Fruit fly (Drosophila melanogaster) whole organism, embryonic: Measurements from ENCODE around the gene NANS.
A peak's percentile ranks its signal among the peaks of the same experiment; 100 is the strongest.

Experiments
- Awh ChIP-seq: fragments of 200-800 bp; sonication (Bioruptor generic); IDR thresholded peaks from 2 replicates; pipeline ENCODE4, ENCODE4 v1.3.6; 2022; ENCODE audit warnings: missing biosample characterization, missing genetic modification characterization
- B-H1 ChIP-seq: fragments of 200-800 bp; sonication (Bioruptor generic); IDR thresholded peaks from 3 replicates; pipeline ENCODE4 v1.3.6; 2022; ENCODE audit warnings: missing biosample characterization, missing genetic modification characterization
- B-H2 ChIP-seq: fragments of 200-800 bp; sonication (Bioruptor generic); optimal IDR thresholded peaks from 2 replicates; lab custom pipeline; 2018; ENCODE audit warnings: missing biosample characterization, mild to moderate bottlenecking, missing genetic modification characterization
- Bgb ChIP-seq: fragments of 200-800 bp; sonication (Bioruptor generic); IDR thresholded peaks from 2 replicates; pipeline ENCODE4 v1.3.6; 2022; ENCODE audit warnings: missing biosample characterization, missing genetic modification characterization; ENCODE audit not compliant: partially characterized antibody
- BtbVII ChIP-seq: fragments of 200-800 bp; sonication (Bioruptor generic); optimal IDR thresholded peaks from 3 replicates; lab custom pipeline; 2017; ENCODE audit warnings: missing biosample characterization, mild to moderate bottlenecking, missing genetic modification characterization
- CG10979 ChIP-seq: fragments of 200-800 bp; sonication (Bioruptor generic); optimal IDR thresholded peaks from 2 replicates; lab custom pipeline; 2018; ENCODE audit warnings: missing biosample characterization, mild to moderate bottlenecking, missing genetic modification characterization, moderate library complexity
- CG12769 ChIP-seq: fragments of 200-800 bp; sonication (Bioruptor generic); optimal IDR thresholded peaks from 2 replicates; lab custom pipeline; 2019; ENCODE audit warnings: missing biosample characterization, mild to moderate bottlenecking, missing genetic modification characterization, moderate library complexity
- CG12942 ChIP-seq: fragments of 200-800 bp; sonication (Bioruptor generic); optimal IDR thresholded peaks from 3 replicates; lab custom pipeline; 2016; ENCODE audit warnings: missing biosample characterization, missing genetic modification characterization
- CG13624 ChIP-seq: fragments of 200-800 bp; sonication (Bioruptor generic); optimal IDR thresholded peaks from 2 replicates; lab custom pipeline; 2016; ENCODE audit warnings: missing biosample characterization, missing genetic modification characterization
- CG14860 ChIP-seq: fragments of 200-800 bp; sonication (Bioruptor generic); IDR thresholded peaks from 3 replicates; pipeline ENCODE4 v1.3.6; 2022; ENCODE audit warnings: missing biosample characterization, missing genetic modification characterization; ENCODE audit not compliant: partially characterized antibody
- CG14965 ChIP-seq: fragments of 200-800 bp; sonication (Bioruptor generic); optimal IDR thresholded peaks from 2 replicates; lab custom pipeline; 2016; ENCODE audit warnings: missing biosample characterization, missing genetic modification characterization, borderline replicate concordance
- CG15073 ChIP-seq: fragments of 200-800 bp; sonication (Bioruptor generic); optimal IDR thresholded peaks from 2 replicates; lab custom pipeline; 2016; ENCODE audit warnings: missing biosample characterization, missing genetic modification characterization
- CG1603 ChIP-seq: fragments of 200-800 bp; sonication (Bioruptor generic); optimal IDR thresholded peaks from 2 replicates; lab custom pipeline; 2019; ENCODE audit warnings: missing biosample characterization, mild to moderate bottlenecking, missing genetic modification characterization, moderate library complexity
- CG17186 ChIP-seq: fragments of 200-800 bp; sonication (Bioruptor generic); optimal IDR thresholded peaks from 3 replicates; lab custom pipeline; 2017; ENCODE audit warnings: missing biosample characterization, missing genetic modification reagents, missing genetic modification characterization
- CG17912 ChIP-seq: fragments of 200-800 bp; sonication (Bioruptor generic); optimal IDR thresholded peaks from 2 replicates; lab custom pipeline; 2018; ENCODE audit warnings: missing biosample characterization, mild to moderate bottlenecking, missing genetic modification characterization
- CG2129 ChIP-seq: fragments of 200-800 bp; sonication (Bioruptor generic); IDR thresholded peaks from 2 replicates; pipeline ENCODE4 v1.3.6; 2022; ENCODE audit warnings: missing biosample characterization, missing genetic modification characterization; ENCODE audit not compliant: partially characterized antibody
- CG4424 ChIP-seq: fragments of 200-800 bp; sonication (Bioruptor generic); optimal IDR thresholded peaks from 3 replicates; lab custom pipeline; 2016; ENCODE audit warnings: missing biosample characterization, missing genetic modification characterization
- CG4617 ChIP-seq: fragments of 200-800 bp; sonication (Bioruptor generic); optimal IDR thresholded peaks from 3 replicates; lab custom pipeline; 2016; ENCODE audit warnings: missing biosample characterization, missing genetic modification characterization, borderline replicate concordance
- CG4707 ChIP-seq: fragments of 200-800 bp; sonication (Bioruptor generic); optimal IDR thresholded peaks from 2 replicates; lab custom pipeline; 2018; ENCODE audit warnings: missing biosample characterization, mild to moderate bottlenecking, missing genetic modification characterization, moderate library complexity
- CG6765 ChIP-seq: fragments of 200-800 bp; sonication (Bioruptor generic); optimal IDR thresholded peaks from 3 replicates; lab custom pipeline; 2017; ENCODE audit warnings: missing biosample characterization, mild to moderate bottlenecking, missing genetic modification characterization
- CG6854 ChIP-seq: fragments of 200-800 bp; sonication (Bioruptor generic); optimal IDR thresholded peaks from 3 replicates; lab custom pipeline; 2017; ENCODE audit warnings: missing biosample characterization, mild to moderate bottlenecking, missing genetic modification characterization
- CG8924 ChIP-seq: fragments of 200-800 bp; optimal IDR thresholded peaks from 3 replicates; lab custom pipeline; 2019; ENCODE audit warnings: missing biosample characterization, mild to moderate bottlenecking, missing genetic modification characterization, moderate library complexity
- Dip3 ChIP-seq: fragments of 200-800 bp; sonication (Bioruptor generic); optimal IDR thresholded peaks from 3 replicates; lab custom pipeline; 2016; ENCODE audit warnings: missing biosample characterization, missing genetic modification characterization
- Doc3 ChIP-seq: fragments of 200-800 bp; sonication (Bioruptor generic); IDR thresholded peaks from 3 replicates; pipeline ENCODE4 v1.3.6; 2022; ENCODE audit warnings: missing biosample characterization, missing genetic modification characterization; ENCODE audit not compliant: partially characterized antibody
- Elba2 ChIP-seq: fragments of 200-800 bp; sonication (Bioruptor generic); optimal IDR thresholded peaks from 3 replicates; lab custom pipeline; 2016; ENCODE audit warnings: missing biosample characterization, missing genetic modification characterization
- Hmr ChIP-seq: fragments of 200-800 bp; sonication (Bioruptor generic); optimal IDR thresholded peaks from 3 replicates; lab custom pipeline; 2017; ENCODE audit warnings: mild to moderate bottlenecking, missing biosample characterization, missing genetic modification reagents, missing genetic modification characterization
- Lim3 ChIP-seq: fragments of 200-800 bp; sonication (Bioruptor generic); IDR thresholded peaks from 2 replicates; pipeline ENCODE4 v1.3.6; 2022; ENCODE audit warnings: missing biosample characterization, missing genetic modification characterization
- MTF-1 ChIP-seq: fragments of 200-800 bp; sonication (Bioruptor generic); optimal IDR thresholded peaks from 2 replicates; lab custom pipeline; 2018; ENCODE audit warnings: missing biosample characterization, mild to moderate bottlenecking, missing genetic modification characterization, borderline replicate concordance
- Ptx1 ChIP-seq: fragments of 200-800 bp; sonication (Bioruptor generic); IDR thresholded peaks from 2 replicates; pipeline ENCODE4 v1.3.6; 2022; ENCODE audit warnings: missing biosample characterization, missing genetic modification characterization
- abd-A ChIP-seq: fragments of 200-800 bp; sonication (Bioruptor generic); optimal IDR thresholded peaks from 3 replicates; lab custom pipeline; 2019; ENCODE audit warnings: missing biosample characterization, mild to moderate bottlenecking, missing genetic modification characterization, moderate library complexity
- ac ChIP-seq: fragments of 200-800 bp; sonication (Bioruptor generic); optimal IDR thresholded peaks from 3 replicates; lab custom pipeline; 2017; ENCODE audit warnings: missing biosample characterization, mild to moderate bottlenecking, missing genetic modification characterization
- ara ChIP-seq: fragments of 200-800 bp; sonication (Bioruptor generic); IDR thresholded peaks from 2 replicates; pipeline ENCODE4 v1.3.6; 2022; ENCODE audit warnings: missing biosample characterization, missing genetic modification characterization
- bowl ChIP-seq: fragments of 200-800 bp; sonication (Bioruptor generic); IDR thresholded peaks from 2 replicates; pipeline ENCODE4 v1.3.6; 2022; ENCODE audit warnings: missing biosample characterization, missing genetic modification characterization
- cg ChIP-seq: fragments of 200-800 bp; sonication (Bioruptor generic); optimal IDR thresholded peaks from 3 replicates; lab custom pipeline; 2019; ENCODE audit warnings: missing biosample characterization, mild to moderate bottlenecking, missing genetic modification characterization, moderate library complexity
- crc ChIP-seq: fragments of 200-800 bp; sonication (Bioruptor generic); optimal IDR thresholded peaks from 2 replicates; lab custom pipeline; 2016; ENCODE audit warnings: missing biosample characterization, missing genetic modification characterization
- cwo ChIP-seq: fragments of 200-800 bp; sonication (Bioruptor generic); optimal IDR thresholded peaks from 3 replicates; lab custom pipeline; 2017; ENCODE audit warnings: missing biosample characterization, missing genetic modification characterization, mild to moderate bottlenecking, moderate library complexity, missing genetic modification reagents
- fru ChIP-seq: fragments of >200 bp; optimal IDR thresholded peaks from 2 replicates; lab custom pipeline; 2017
- inv ChIP-seq: fragments of 200-800 bp; sonication (Bioruptor generic); IDR thresholded peaks from 2 replicates; pipeline ENCODE4 v1.3.6; 2022; ENCODE audit warnings: missing biosample characterization, missing genetic modification characterization; ENCODE audit not compliant: partially characterized antibody
- kah ChIP-seq: fragments of 200-800 bp; sonication (Bioruptor generic); optimal IDR thresholded peaks from 2 replicates; lab custom pipeline; 2018; ENCODE audit warnings: missing biosample characterization, mild to moderate bottlenecking, missing genetic modification characterization
- klu ChIP-seq: fragments of 200-800 bp; sonication (Bioruptor generic); IDR thresholded peaks from 2 replicates; pipeline ENCODE4 v1.3.6; 2022; ENCODE audit warnings: missing biosample characterization, missing genetic modification characterization
- onecut ChIP-seq: fragments of 200-800 bp; sonication (Bioruptor generic); IDR thresholded peaks from 2 replicates; pipeline ENCODE4 v1.3.6; 2022; ENCODE audit warnings: missing biosample characterization, missing genetic modification characterization
- pita ChIP-seq: fragments of 200-800 bp; sonication (Bioruptor generic); optimal IDR thresholded peaks from 2 replicates; lab custom pipeline; 2017; ENCODE audit warnings: missing biosample characterization, mild to moderate bottlenecking, missing genetic modification characterization
- pros ChIP-seq: fragments of 200-800 bp; sonication (Bioruptor generic); optimal IDR thresholded peaks from 3 replicates; lab custom pipeline; 2019; ENCODE audit warnings: missing biosample characterization, mild to moderate bottlenecking, missing genetic modification characterization, moderate library complexity
- sim ChIP-seq: fragments of 200-800 bp; sonication (Bioruptor generic); IDR thresholded peaks from 2 replicates; pipeline ENCODE4 v1.3.6; 2022; ENCODE audit warnings: missing biosample characterization, missing genetic modification characterization
- sisA ChIP-seq: fragments of 200-800 bp; sonication (Bioruptor generic); IDR thresholded peaks from 2 replicates; pipeline ENCODE4 v1.3.6; 2022; ENCODE audit warnings: missing biosample characterization, missing genetic modification characterization
- slbo ChIP-seq: fragments of 200-800 bp; sonication (Bioruptor generic); IDR thresholded peaks from 2 replicates; pipeline ENCODE4 v1.3.6; 2022; ENCODE audit warnings: missing biosample characterization, missing genetic modification characterization
- ttk ChIP-seq: fragments of 200-800 bp; sonication (Bioruptor generic); IDR thresholded peaks from 2 replicates; pipeline ENCODE4 v2.1.2; 2022; ENCODE audit warnings: missing biosample characterization, missing genetic modification characterization
- zfh2 ChIP-seq: fragments of 200-800 bp; sonication (Bioruptor generic); optimal IDR thresholded peaks from 2 replicates; lab custom pipeline; 2016; ENCODE audit warnings: missing biosample characterization, missing genetic modification characterization

The NANS gene

DNA sequence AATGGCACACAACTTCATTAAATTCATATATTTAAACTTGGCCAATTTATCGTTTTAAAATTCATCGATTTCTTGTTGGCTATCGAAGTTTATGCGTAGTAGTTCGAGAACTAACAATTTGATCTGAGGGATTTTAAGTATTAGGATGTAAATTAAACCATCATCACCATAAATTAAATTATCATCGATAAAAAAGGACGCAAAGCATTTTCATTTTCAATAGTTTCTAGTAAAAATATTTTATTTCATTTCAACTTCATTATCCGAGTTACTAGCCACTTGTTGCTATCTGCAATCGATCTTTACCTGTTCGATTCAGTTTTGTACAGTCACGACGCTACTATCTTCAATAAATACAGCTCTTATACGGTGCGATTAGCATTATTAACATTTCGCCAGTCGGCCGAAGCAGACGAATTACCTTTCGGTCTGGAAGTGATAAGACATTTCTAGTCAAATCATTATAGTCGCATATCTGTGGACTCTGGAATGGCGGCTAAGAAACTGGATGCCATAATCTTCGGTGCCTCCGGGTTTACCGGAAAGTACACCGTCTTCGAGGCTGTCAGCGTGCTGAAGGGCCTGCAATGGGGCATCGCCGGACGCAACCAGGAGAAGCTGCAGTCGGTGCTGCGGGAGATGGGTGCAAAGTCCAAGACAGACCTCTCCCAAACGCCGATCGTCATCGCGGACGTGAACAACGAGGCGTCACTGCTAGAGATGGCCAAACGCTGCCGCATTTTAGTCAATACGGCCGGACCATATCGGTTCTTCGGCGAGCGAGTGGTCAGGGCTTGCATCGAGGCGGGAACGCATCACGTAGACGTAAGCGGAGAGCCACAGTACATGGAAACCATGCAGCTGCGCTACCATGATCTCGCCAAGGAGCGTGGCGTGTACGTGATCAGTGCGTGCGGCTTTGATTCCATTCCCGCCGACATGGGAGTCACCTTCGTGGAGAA lies 19.9 kb upstream of the NANS start, which contains the start of gene CG5167 (continued):
- TF ChIP-seq CG12942 (GFP tag; lab: Kevin White, UChicago) (peak; percentile 18), CG14965 (GFP tag; lab: Kevin White, UChicago) (no peak), inv (GFP tag; lab: Robert Waterston, UW) (no peak), CG4617 (GFP tag; lab: Kevin White, UChicago) (no peak), CG14860 (GFP tag; lab: Robert Waterston, UW) (no peak), Awh (no peak), ttk (GFP tag; lab: Robert Waterston, UW) (no peak), CG17912 (GFP tag; lab: Kevin White, UChicago) (no peak), cwo (GFP tag; lab: Kevin White, UChicago) (no peak), B-H1 (GFP tag; lab: Robert Waterston, UW) (peak; percentile 11; the same call in 1 of the 3 replicates), B-H2 (no peak), CG6765 (peak; percentile 44), ac (GFP tag; lab: Kevin White, UChicago) (no peak), pita (no peak), Lim3 (no peak), zfh2 (GFP tag; lab: Kevin White, UChicago) (no peak), bowl (GFP tag; lab: Robert Waterston, UW) (no peak), Elba2 (no peak), onecut (GFP tag; lab: Robert Waterston, UW) (peak; percentile 23; the same call in 1 of the 2 replicates), CG10979 (tag; lab: Kevin White, UChicago) (peak; percentile 61), CG2129 (GFP tag; lab: Robert Waterston, UW) (no peak), sisA (GFP tag; lab: Robert Waterston, UW) (no peak), sim (GFP tag; lab: Robert Waterston, UW) (no peak), CG4707 (GFP tag; lab: Kevin White, UChicago) (no peak), abd-A (tag; lab: Kevin White, UChicago) (no peak), BtbVII (GFP tag; lab: Kevin White, UChicago) (peak; percentile 63), fru (lab: Kevin White, UChicago) (no peak), CG12769 (no peak), pros (no peak), CG6854 (GFP tag; lab: Kevin White, UChicago) (no peak), kah (peak; percentile 66), Bgb (GFP tag; lab: Robert Waterston, UW) (no peak), klu (GFP tag; lab: Robert Waterston, UW) (no peak), slbo (no peak; the same call in 1 of the 2 replicates), CG17186 (GFP tag; lab: Kevin White, UChicago) (no peak), CG4424 (peak; percentile 11), Hmr (GFP tag; lab: Kevin White, UChicago) (peak; percentile 35), Ptx1 (no peak), CG13624 (no peak), Dip3 (GFP tag; lab: Kevin White, UChicago) (peak; percentile 7), CG8924 (tag; lab: Kevin White, UChicago) (peak; percentile 63), ara (GFP tag; lab: Robert Waterston, UW) (no peak), CG1603 (tag; lab: Kevin White, UChicago) (peak; percentile 39), crc (GFP tag; lab: Kevin White, UChicago) (no peak), Doc3 (peak; percentile 53; the same call in 1 of the 3 replicates), cg (GFP tag; lab: Kevin White, UChicago) (no peak), MTF-1 (GFP tag; lab: Kevin White, UChicago) (no peak), CG15073 (GFP tag; lab: Kevin White, UChicago) (no peak)
